Fruit fly (Drosophila melanogaster) whole organism, embryonic: ENCODE data around the gene Arfip.
A peak's percentile ranks its signal among the peaks of the same experiment; 100 is the strongest.

Experiments used
- Antp ChIP-seq: fragments of 200-800 bp; sonication (Bioruptor generic); optimal IDR thresholded peaks from 3 replicates; lab custom pipeline; 2016; ENCODE audit warnings: missing biosample characterization, missing genetic modification characterization
- Asciz ChIP-seq: fragments of 200-800 bp; sonication (Bioruptor generic); optimal IDR thresholded peaks from 2 replicates; lab custom pipeline; 2017; ENCODE audit warnings: missing biosample characterization, mild to moderate bottlenecking, missing genetic modification characterization, missing genetic modification reagents
- Awh ChIP-seq: fragments of 200-800 bp; sonication (Bioruptor generic); IDR thresholded peaks from 2 replicates; pipeline ENCODE4, ENCODE4 v1.3.6; 2022; ENCODE audit warnings: missing biosample characterization, missing genetic modification characterization
- CG1024 ChIP-seq: fragments of 200-800 bp; sonication (Bioruptor generic); IDR thresholded peaks from 2 replicates; pipeline ENCODE4 v1.3.6; 2022; ENCODE audit warnings: missing biosample characterization, missing genetic modification characterization
- CG12391 ChIP-seq: fragments of 200-800 bp; sonication (Bioruptor generic); optimal IDR thresholded peaks from 3 replicates; lab custom pipeline; 2018; ENCODE audit warnings: missing biosample characterization, mild to moderate bottlenecking, missing genetic modification characterization, moderate library complexity
- CG12744 ChIP-seq: fragments of 200-800 bp; sonication (Bioruptor generic); optimal IDR thresholded peaks from 2 replicates; lab custom pipeline; 2016; ENCODE audit warnings: missing biosample characterization, missing genetic modification characterization
- CG13123 ChIP-seq: fragments of 200-800 bp; sonication (Bioruptor generic); optimal IDR thresholded peaks from 2 replicates; lab custom pipeline; 2016; ENCODE audit warnings: missing biosample characterization, missing genetic modification characterization
- CG13624 ChIP-seq: fragments of 200-800 bp; sonication (Bioruptor generic); optimal IDR thresholded peaks from 2 replicates; lab custom pipeline; 2016; ENCODE audit warnings: missing biosample characterization, missing genetic modification characterization
- CG13775 ChIP-seq: fragments of 200-800 bp; sonication (Bioruptor generic); optimal IDR thresholded peaks from 3 replicates; lab custom pipeline; 2017; ENCODE audit warnings: missing biosample characterization, mild to moderate bottlenecking, missing genetic modification characterization
- CG1529 ChIP-seq: fragments of 200-800 bp; sonication (Bioruptor generic); optimal IDR thresholded peaks from 3 replicates; lab custom pipeline; 2018; ENCODE audit warnings: missing biosample characterization, missing genetic modification characterization
- CG1792 ChIP-seq: fragments of 200-800 bp; sonication (Bioruptor generic); optimal IDR thresholded peaks from 2 replicates; lab custom pipeline; 2016; ENCODE audit warnings: missing biosample characterization, missing genetic modification characterization
- CG30431 ChIP-seq: fragments of 200-800 bp; sonication (Bioruptor generic); optimal IDR thresholded peaks from 2 replicates; lab custom pipeline; 2017; ENCODE audit warnings: missing biosample characterization, missing genetic modification characterization
- CG3281 ChIP-seq: fragments of 200-800 bp; sonication (Bioruptor generic); optimal IDR thresholded peaks from 3 replicates; lab custom pipeline; 2017; ENCODE audit warnings: missing biosample characterization, mild to moderate bottlenecking, missing genetic modification characterization
- CG34422 ChIP-seq: fragments of 200-800 bp; sonication (Bioruptor generic); IDR thresholded peaks from 3 replicates; pipeline ENCODE4 v1.3.6; 2022; ENCODE audit warnings: missing biosample characterization, missing genetic modification characterization
- CG4424 ChIP-seq: fragments of 200-800 bp; sonication (Bioruptor generic); optimal IDR thresholded peaks from 3 replicates; lab custom pipeline; 2016; ENCODE audit warnings: missing biosample characterization, missing genetic modification characterization
- CG4820 ChIP-seq: fragments of 200-800 bp; sonication (Bioruptor generic); optimal IDR thresholded peaks from 3 replicates; lab custom pipeline; 2016; ENCODE audit warnings: missing biosample characterization, missing genetic modification characterization
- CG7987 ChIP-seq: fragments of 200-800 bp; sonication (Bioruptor generic); optimal IDR thresholded peaks from 2 replicates; lab custom pipeline; 2018; ENCODE audit warnings: missing biosample characterization, mild to moderate bottlenecking, missing genetic modification characterization, moderate library complexity
- D19A ChIP-seq: fragments of 200-800 bp; optimal IDR thresholded peaks from 3 replicates; lab custom pipeline; 2019; ENCODE audit warnings: missing biosample characterization, mild to moderate bottlenecking, missing genetic modification characterization, moderate library complexity
- Dll ChIP-seq: fragments of 200-800 bp; sonication (Bioruptor generic); IDR thresholded peaks from 4 replicates; pipeline ENCODE4 v1.3.6; 2022; ENCODE audit warnings: missing biosample characterization, missing genetic modification characterization; ENCODE audit not compliant: partially characterized antibody
- E2f1 ChIP-seq: fragments of 200-800 bp; sonication (Bioruptor generic); IDR thresholded peaks from 2 replicates; pipeline ENCODE4 v1.3.6; 2022; ENCODE audit warnings: missing biosample characterization, missing genetic modification characterization
- Elba2 ChIP-seq: fragments of 200-800 bp; sonication (Bioruptor generic); optimal IDR thresholded peaks from 3 replicates; lab custom pipeline; 2016; ENCODE audit warnings: missing biosample characterization, missing genetic modification characterization
- Ets97D ChIP-seq: fragments of 200-800 bp; sonication (Bioruptor generic); optimal IDR thresholded peaks from 3 replicates; lab custom pipeline; 2016; ENCODE audit warnings: missing biosample characterization, missing genetic modification characterization
- Hey ChIP-seq: fragments of 200-800 bp; sonication (Bioruptor generic); optimal IDR thresholded peaks from 3 replicates; lab custom pipeline; 2018; ENCODE audit warnings: missing biosample characterization, mild to moderate bottlenecking, missing genetic modification characterization
- Hmx ChIP-seq: fragments of 200-800 bp; sonication (Bioruptor generic); optimal IDR thresholded peaks from 2 replicates; lab custom pipeline; 2016; ENCODE audit warnings: missing biosample characterization, missing genetic modification characterization
- MESR4 ChIP-seq: fragments of 200-800 bp; sonication (Bioruptor generic); optimal IDR thresholded peaks from 2 replicates; lab custom pipeline; 2018; ENCODE audit warnings: missing biosample characterization, mild to moderate bottlenecking, missing genetic modification characterization, moderate library complexity
- Mad ChIP-seq: fragments of 200-800 bp; sonication (Bioruptor generic); optimal IDR thresholded peaks from 2 replicates; lab custom pipeline; 2016; ENCODE audit warnings: missing biosample characterization, missing genetic modification characterization
- NC2α ChIP-seq: fragments of 200-800 bp; sonication (Bioruptor generic); optimal IDR thresholded peaks from 2 replicates; lab custom pipeline; 2016; ENCODE audit warnings: missing biosample characterization, missing genetic modification characterization
- Opbp ChIP-seq: fragments of 200-800 bp; sonication (Bioruptor generic); IDR thresholded peaks from 3 replicates; pipeline ENCODE4 v1.3.6; 2022; ENCODE audit warnings: missing biosample characterization, missing genetic modification characterization; ENCODE audit not compliant: partially characterized antibody
- ab ChIP-seq: fragments of 200-800 bp; sonication (Bioruptor generic); optimal IDR thresholded peaks from 2 replicates; lab custom pipeline; 2016; ENCODE audit warnings: missing biosample characterization, missing genetic modification characterization
- abd-A ChIP-seq: fragments of 200-800 bp; sonication (Bioruptor generic); optimal IDR thresholded peaks from 3 replicates; lab custom pipeline; 2019; ENCODE audit warnings: missing biosample characterization, mild to moderate bottlenecking, missing genetic modification characterization, moderate library complexity
- ash1 ChIP-seq: fragments of 200-800 bp; sonication (Bioruptor generic); optimal IDR thresholded peaks from 2 replicates; lab custom pipeline; 2018; ENCODE audit warnings: missing biosample characterization, mild to moderate bottlenecking, missing genetic modification characterization
- bowl ChIP-seq: fragments of 200-800 bp; sonication (Bioruptor generic); IDR thresholded peaks from 2 replicates; pipeline ENCODE4 v1.3.6; 2022; ENCODE audit warnings: missing biosample characterization, missing genetic modification characterization
- crol ChIP-seq: fragments of 200-800 bp; sonication (Bioruptor generic); IDR thresholded peaks from 2 replicates; pipeline ENCODE4 v1.3.6; 2022; ENCODE audit warnings: missing biosample characterization, missing genetic modification characterization
- cwo ChIP-seq: fragments of 200-800 bp; sonication (Bioruptor generic); optimal IDR thresholded peaks from 3 replicates; lab custom pipeline; 2017; ENCODE audit warnings: missing biosample characterization, missing genetic modification characterization, mild to moderate bottlenecking, moderate library complexity, missing genetic modification reagents
- danr ChIP-seq: fragments of 200-800 bp; sonication (Bioruptor generic); IDR thresholded peaks from 2 replicates; pipeline ENCODE4 v1.3.6; 2022; ENCODE audit warnings: missing biosample characterization, missing genetic modification characterization
- dati ChIP-seq: fragments of 200-800 bp; sonication (Bioruptor generic); IDR thresholded peaks from 2 replicates; pipeline ENCODE4 v1.3.6; 2022; ENCODE audit warnings: missing biosample characterization, missing genetic modification characterization
- fd96Cb ChIP-seq: fragments of 200-800 bp; sonication (Bioruptor generic); optimal IDR thresholded peaks from 2 replicates; lab custom pipeline; 2018; ENCODE audit warnings: missing biosample characterization, mild to moderate bottlenecking, missing genetic modification characterization, moderate library complexity
- fu2 ChIP-seq: fragments of 200-800 bp; sonication (Bioruptor generic); optimal IDR thresholded peaks from 2 replicates; lab custom pipeline; 2016; ENCODE audit warnings: missing biosample characterization, missing genetic modification characterization
- gce ChIP-seq: fragments of 200-800 bp; sonication (Bioruptor generic); IDR thresholded peaks from 3 replicates; pipeline ENCODE4 v1.3.6; 2022; ENCODE audit warnings: missing biosample characterization, missing genetic modification characterization
- ind ChIP-seq: fragments of 200-800 bp; sonication (Bioruptor generic); optimal IDR thresholded peaks from 3 replicates; lab custom pipeline; 2016; ENCODE audit warnings: missing biosample characterization, missing genetic modification characterization
- mam ChIP-seq: fragments of 200-800 bp; sonication (Bioruptor generic); optimal IDR thresholded peaks from 3 replicates; lab custom pipeline; 2016; ENCODE audit warnings: missing biosample characterization, missing genetic modification characterization
- mirr ChIP-seq: fragments of 200-800 bp; sonication (Bioruptor generic); optimal IDR thresholded peaks from 3 replicates; lab custom pipeline; 2018; ENCODE audit warnings: missing biosample characterization, mild to moderate bottlenecking, missing genetic modification characterization
- nmo ChIP-seq: fragments of 200-800 bp; sonication (Bioruptor generic); optimal IDR thresholded peaks from 2 replicates; lab custom pipeline; 2018; ENCODE audit warnings: missing biosample characterization, mild to moderate bottlenecking, missing genetic modification characterization, moderate library complexity
- salm ChIP-seq: fragments of 200-800 bp; sonication (Bioruptor generic); optimal IDR thresholded peaks from 2 replicates; lab custom pipeline; 2018; ENCODE audit warnings: missing biosample characterization, mild to moderate bottlenecking, missing genetic modification characterization
- sd ChIP-seq: fragments of 200-800 bp; sonication (Bioruptor generic); optimal IDR thresholded peaks from 3 replicates; lab custom pipeline; 2018; ENCODE audit warnings: missing biosample characterization, mild to moderate bottlenecking, missing genetic modification characterization, moderate library complexity
- slbo ChIP-seq: fragments of 200-800 bp; sonication (Bioruptor generic); IDR thresholded peaks from 2 replicates; pipeline ENCODE4 v1.3.6; 2022; ENCODE audit warnings: missing biosample characterization, missing genetic modification characterization
- slp2 ChIP-seq: fragments of 200-800 bp; sonication (Bioruptor generic); optimal IDR thresholded peaks from 2 replicates; lab custom pipeline; 2016; ENCODE audit warnings: missing biosample characterization, missing genetic modification characterization
- sqz ChIP-seq: fragments of 200-800 bp; sonication (Bioruptor generic); optimal IDR thresholded peaks from 3 replicates; lab custom pipeline; 2018; ENCODE audit warnings: missing biosample characterization, mild to moderate bottlenecking, missing genetic modification characterization
- sug ChIP-seq: fragments of 200-800 bp; optimal IDR thresholded peaks from 2 replicates; lab custom pipeline; 2019; ENCODE audit warnings: missing biosample characterization, mild to moderate bottlenecking, missing genetic modification characterization, moderate library complexity
- trh ChIP-seq: fragments of 200-800 bp; sonication (Bioruptor generic); optimal IDR thresholded peaks from 2 replicates; lab custom pipeline; 2016; ENCODE audit warnings: missing biosample characterization, missing genetic modification characterization
- wek ChIP-seq: fragments of 200-800 bp; sonication (Bioruptor generic); optimal IDR thresholded peaks from 3 replicates; lab custom pipeline; 2018; ENCODE audit warnings: missing biosample characterization, mild to moderate bottlenecking, missing genetic modification characterization, moderate library complexity

Arfip gene

dm6 chr3R:11214449-11214950 is 20.3 kb downstream of the Arfip start, which contains the start of gene ZnT86D (continued):
- TF ChIP-seq Hey (tag; lab: Kevin White, UChicago) = no peak
- peak; percentile 60 for TF ChIP-seq D19A
- peak; percentile 70 for TF ChIP-seq slbo (GFP tag; lab: Robert Waterston, UW)
- peak; percentile 59 for TF ChIP-seq ind (GFP tag; lab: Kevin White, UChicago)
- peak; percentile 67 for TF ChIP-seq nmo
- peak; percentile 17 for TF ChIP-seq CG13123
- peak; percentile 11 for TF ChIP-seq CG13624 (GFP tag; lab: Kevin White, UChicago)
- TF ChIP-seq sqz = peak; percentile 46
- TF ChIP-seq Asciz = peak; percentile 5
- TF ChIP-seq salm = peak; percentile 45
- TF ChIP-seq gce = no peak
- TF ChIP-seq Mad (GFP tag; lab: Kevin White, UChicago) = peak; percentile 42
- TF ChIP-seq mam (GFP tag; lab: Kevin White, UChicago) = peak; percentile 60
- TF ChIP-seq E2f1 (GFP tag; lab: Robert Waterston, UW) = peak; percentile 30; the same call in 1 of the 2 replicates
- TF ChIP-seq fu2 (GFP tag; lab: Kevin White, UChicago) = peak; percentile 42
- TF ChIP-seq ab (GFP tag; lab: Kevin White, UChicago) = no peak
- TF ChIP-seq fd96Cb (tag; lab: Kevin White, UChicago) = peak; percentile 37
- peak; percentile 55 for TF ChIP-seq sd (tag; lab: Kevin White, UChicago)
- TF ChIP-seq CG30431 (GFP tag; lab: Kevin White, UChicago) = no peak
- no peak for TF ChIP-seq dati (GFP tag; lab: Robert Waterston, UW)
- peak; percentile 75 for TF ChIP-seq Elba2 (GFP tag; lab: Kevin White, UChicago)
- TF ChIP-seq MESR4 (GFP tag; lab: Kevin White, UChicago) = peak; percentile 55
- TF ChIP-seq mirr (GFP tag; lab: Kevin White, UChicago) = peak; percentile 10
- peak; percentile 1 for TF ChIP-seq CG12744 (GFP tag; lab: Kevin White, UChicago)
- peak; percentile 80 for TF ChIP-seq sug (tag; lab: Kevin White, UChicago)
- no peak for TF ChIP-seq Dll (GFP tag; lab: Robert Waterston, UW)
- TF ChIP-seq abd-A (tag; lab: Kevin White, UChicago) = no peak
- TF ChIP-seq danr = no peak
- no peak for TF ChIP-seq NC2α
- peak; percentile 37 for TF ChIP-seq CG4424 (GFP tag; lab: Kevin White, UChicago)
- TF ChIP-seq CG3281 = peak; percentile 66
- TF ChIP-seq slp2 (GFP tag; lab: Kevin White, UChicago) = peak; percentile 35
- peak; percentile 49 for TF ChIP-seq cwo (GFP tag; lab: Kevin White, UChicago)
- peak; percentile 77 for TF ChIP-seq CG4820 (GFP tag; lab: Kevin White, UChicago)
- TF ChIP-seq trh (GFP tag; lab: Kevin White, UChicago) = no peak
- peak; percentile 60; the same call in 2 of the 3 replicates for TF ChIP-seq CG34422
- TF ChIP-seq Hmx (GFP tag; lab: Kevin White, UChicago) = no peak
- TF ChIP-seq ash1 (GFP tag; lab: Kevin White, UChicago) = no peak
- peak; percentile 57 for TF ChIP-seq Ets97D (GFP tag; lab: Kevin White, UChicago)
- TF ChIP-seq CG1529 (GFP tag; lab: Kevin White, UChicago) = peak; percentile 20
- TF ChIP-seq CG12391 (tag; lab: Kevin White, UChicago) = peak; percentile 75
- TF ChIP-seq CG1024 = no peak
- TF ChIP-seq wek = no peak
- no peak for TF ChIP-seq bowl (GFP tag; lab: Robert Waterston, UW)
- peak; percentile 4 for TF ChIP-seq CG7987 (GFP tag; lab: Kevin White, UChicago)
- peak; percentile 71 for TF ChIP-seq crol (GFP tag; lab: Robert Waterston, UW)
- peak; percentile 45 for TF ChIP-seq CG1792 (GFP tag; lab: Kevin White, UChicago)
- peak; percentile 49 for TF ChIP-seq Antp (GFP tag; lab: Kevin White, UChicago)
- TF ChIP-seq CG13775 (GFP tag; lab: Kevin White, UChicago) = peak; percentile 68
- TF ChIP-seq Opbp = no peak
- no peak for TF ChIP-seq Awh (GFP tag; lab: Robert Waterston, UW)
